Worm (Caenorhabditis elegans) whole organism, L1 larva: Measurements from ENCODE around the gene ddx-15.

Experiments
- aly-2 ChIP-seq: fragments of 150-350 bp; optimal IDR thresholded peaks from 2 replicates; lab custom pipeline; 2014; ENCODE audit warnings: missing biosample characterization, missing genetic modification characterization
- blmp-1 ChIP-seq: fragments of 150-350 bp; optimal IDR thresholded peaks from 2 replicates; lab custom pipeline; 2014; ENCODE audit warnings: missing biosample characterization, missing genetic modification characterization
- ceh-63 ChIP-seq: fragments of 200-800 bp; sonication (Bioruptor generic); optimal IDR thresholded peaks from 2 replicates; lab custom pipeline; 2018; ENCODE audit warnings: mild to moderate bottlenecking, missing genetic modification characterization, missing compliant biosample characterization
- ceh-8 ChIP-seq: fragments of 200-800 bp; sonication (Bioruptor generic); optimal IDR thresholded peaks from 2 replicates; lab custom pipeline; 2018; ENCODE audit warnings: mild to moderate bottlenecking, missing genetic modification characterization, moderate library complexity, missing compliant biosample characterization
- ceh-82 ChIP-seq, 3 experiments: fragments of 150-350 bp in 1 of 3; sonication (generic microtip) in 2 of 3; optimal IDR thresholded peaks; 2 replicates each; lab custom pipeline; 2014 to 2017; ENCODE audit warnings: missing biosample characterization in 3 of 3, missing genetic modification characterization in 3 of 3
- dpl-1 ChIP-seq, 3 experiments: fragments of 150-350 bp in 2 of 3; sonication (generic microtip) in 1 of 3; optimal IDR thresholded peaks; 2 replicates each; lab custom pipeline; 2014 to 2017; ENCODE audit warnings: missing biosample characterization in 3 of 3, missing genetic modification characterization in 3 of 3, missing genetic modification reagents in 3 of 3
- efl-1 ChIP-seq, 4 experiments: fragments of 150-350 bp; optimal IDR thresholded peaks in 3 of 4; peaks in 1 of 4; 1 replicate in 1 of 4; 2 replicates in 3 of 4; lab custom pipeline; 2014; ENCODE audit warnings: missing biosample characterization in 2 of 4, missing genetic modification characterization in 2 of 4, missing genetic modification reagents in 2 of 4
- lin-14 ChIP-seq: fragments of 200-800 bp; sonication (Bioruptor generic); optimal IDR thresholded peaks from 2 replicates; lab custom pipeline; 2018; ENCODE audit warnings: mild to moderate bottlenecking, missing genetic modification characterization, moderate library complexity, missing compliant biosample characterization
- pag-3 ChIP-seq: sonication (generic microtip); optimal IDR thresholded peaks from 2 replicates; lab custom pipeline; 2017; ENCODE audit warnings: missing genetic modification characterization, mild to moderate bottlenecking, missing compliant biosample characterization, antibody characterized with exemption, borderline replicate concordance; ENCODE audit not compliant: insufficient read depth
- pax-3 ChIP-seq: fragments of 200-800 bp; sonication (Bioruptor generic); optimal IDR thresholded peaks from 2 replicates; lab custom pipeline; 2018; ENCODE audit warnings: mild to moderate bottlenecking, missing genetic modification characterization, moderate library complexity, missing compliant biosample characterization
- snu-23 ChIP-seq: sonication (generic microtip); optimal IDR thresholded peaks from 2 replicates; lab custom pipeline; 2016; ENCODE audit warnings: missing genetic modification characterization, missing compliant biosample characterization
- tbx-2 ChIP-seq: sonication (generic microtip); optimal IDR thresholded peaks from 2 replicates; lab custom pipeline; 2016; ENCODE audit warnings: missing genetic modification characterization, missing compliant biosample characterization
- tlp-1 ChIP-seq: fragments of 150-350 bp; optimal IDR thresholded peaks from 2 replicates; lab custom pipeline; 2014; ENCODE audit warnings: missing biosample characterization, missing genetic modification characterization
- unc-130 ChIP-seq: fragments of 150-350 bp; optimal IDR thresholded peaks from 2 replicates; lab custom pipeline; 2017; ENCODE audit warnings: missing biosample characterization, missing genetic modification characterization, inconsistent platforms
- unc-62 ChIP-seq: fragments of 150-350 bp; optimal IDR thresholded peaks from 2 replicates; lab custom pipeline; 2014; ENCODE audit warnings: missing biosample characterization, missing genetic modification reagents, missing genetic modification characterization
- xbp-1 ChIP-seq: sonication (generic microtip); optimal IDR thresholded peaks from 2 replicates; lab custom pipeline; 2016; ENCODE audit warnings: missing genetic modification characterization, missing compliant biosample characterization

The ddx-15 gene

ce11 chrIII:5543727-5544345 is 47.7 kb downstream of the ddx-15 start, which contains the start of gene D1044.1:
Gene D1044.1 (plus strand): TSS chrIII:5544295.
- TF ChIP-seq lin-14 (GFP tag; lab: Kevin White, UChicago) (no peak), efl-1 (optimal IDR thresholded peaks at IDR 0.05; lab: Kevin White, UChicago) (no peak), efl-1 (GFP tag; optimal IDR thresholded peaks at IDR 0.05 in 1 of 2; lab: Kevin White, UChicago) (peak in 1 of 2 experiments; percentile 24), ceh-8 (GFP tag; lab: Kevin White, UChicago) (no peak)

- TF ChIP-seq xbp-1 (tag; lab: Kevin White, UChicago), result no peak
- no peak for TF ChIP-seq ceh-82 (tag; optimal IDR thresholded peaks at IDR 0.05; lab: Kevin White, UChicago)
- TF ChIP-seq tbx-2 (tag; lab: Kevin White, UChicago), result no peak
- no peak for TF ChIP-seq unc-130
- no peak for TF ChIP-seq dpl-1 (GFP tag; optimal IDR thresholded peaks at IDR 0.05; lab: Kevin White, UChicago)
- TF ChIP-seq unc-62 (GFP tag; lab: Kevin White, UChicago), result no peak
- TF ChIP-seq ceh-63, result no peak
- no peak for TF ChIP-seq aly-2
- no peak for TF ChIP-seq pag-3 (tag; lab: Kevin White, UChicago)
- TF ChIP-seq tlp-1, result no peak
- no peak for TF ChIP-seq snu-23
- no peak for TF ChIP-seq blmp-1 (tag; lab: Kevin White, UChicago)
These were observed 48.5 kb downstream of the ddx-15 start, which contains the start of gene D1044.6 for ce11 chrIII:5543050-5543449. Gene D1044.6 (minus strand): TSS chrIII:5543177.

- peak in 2 of 3 experiments; percentile 5 to 7 for TF ChIP-seq dpl-1 (GFP tag; optimal IDR thresholded peaks at IDR 0.05; lab: Kevin White, UChicago)
- peak; percentile 24 for TF ChIP-seq blmp-1 (tag; lab: Kevin White, UChicago)
- TF ChIP-seq pax-3 (tag; lab: Kevin White, UChicago), result no peak
These were observed 49.7 kb downstream of the ddx-15 start for ce11 chrIII:5541777-5542176.
